Worm (Caenorhabditis elegans): ENCODE results near the gene cls-3.

cls-3 gene

ce11 chrIII:9149132-9149531 is 41.8 kb downstream of the cls-3 start:
- TF ChIP-seq let-526 (GFP tag; IDR thresholded peaks at IDR 0.05), result no peak
- no peak for TF ChIP-seq B0336.3 (GFP tag; IDR thresholded peaks at IDR 0.05)

DNA sequence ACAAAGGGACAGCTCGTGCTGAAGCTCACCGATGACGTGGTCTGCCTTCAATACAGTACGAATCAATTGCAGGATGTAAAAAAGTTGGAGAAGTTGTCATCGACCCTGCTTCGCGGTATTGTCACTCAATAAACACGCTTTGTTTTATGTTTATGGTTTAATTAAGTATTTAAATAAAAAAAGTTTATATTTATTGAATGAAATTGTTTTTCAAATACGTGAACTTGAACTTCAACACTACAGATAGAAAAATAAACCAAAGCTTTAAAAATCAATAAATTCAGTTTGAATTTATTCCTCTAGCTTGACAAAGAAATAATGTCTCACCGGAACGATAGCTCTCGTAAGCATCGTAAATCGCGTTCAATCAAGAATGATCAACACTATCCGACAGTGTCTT is 45.1 kb downstream of the cls-3 start, which contains the start of gene ZK512.8:
Gene ZK512.8 (plus strand): TSS at position 301 of the 400 bp plus-strand sequence.
- TF ChIP-seq lin-26 (GFP tag; IDR thresholded peaks at IDR 0.05) (no peak), lag-1 (GFP tag; IDR thresholded peaks at IDR 0.05) (no peak), rcor-1 (GFP tag; IDR thresholded peaks at IDR 0.05) (no peak)

DNA sequence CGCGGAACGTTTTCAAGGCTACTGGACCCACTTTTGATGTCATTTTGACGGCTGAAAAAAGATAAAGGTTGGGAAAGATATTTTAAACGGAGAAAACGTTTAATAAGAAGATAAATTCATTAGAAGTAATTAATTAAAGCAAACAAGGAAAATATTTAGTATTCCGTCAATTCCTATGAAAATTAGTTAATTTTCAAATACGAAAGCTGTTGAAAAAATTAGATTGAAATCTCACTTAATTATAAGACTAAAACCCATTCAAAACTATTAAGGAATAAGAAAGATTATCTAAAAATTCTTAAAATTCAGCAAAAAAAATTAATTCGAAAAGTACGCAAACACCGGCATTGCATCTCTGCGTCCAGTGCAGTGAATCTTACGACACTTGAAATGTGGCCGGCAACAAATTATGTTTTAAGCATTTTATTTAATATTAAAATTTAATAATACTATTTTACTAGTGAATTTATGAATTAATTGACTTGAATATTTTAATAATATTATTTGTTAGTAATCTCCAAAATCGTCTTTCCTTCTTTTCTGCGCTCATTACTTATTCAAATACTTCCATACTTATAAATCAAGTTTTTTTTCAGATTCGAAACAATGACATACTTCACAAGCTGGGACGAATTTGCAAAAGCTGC is 46.0 kb downstream of the cls-3 start, which contains the start of the genes ZK512.2 and ZK512.4:
Gene ZK512.2 (minus strand): TSS at position 51 of the 647 bp plus-strand sequence.
Gene ZK512.4 (plus strand): TSS at position 597 of the 647 bp plus-strand sequence.
- no peak for TF ChIP-seq nhr-90 (tag; optimal IDR thresholded peaks at IDR 0.05)
- TF ChIP-seq T26A5.8 (tag; optimal IDR thresholded peaks at IDR 0.05), result no peak
- peak in 1 of 2 experiments; percentile 0 for TF ChIP-seq let-607 (tag; optimal IDR thresholded peaks at IDR 0.05)
- TF ChIP-seq B0336.3 (GFP tag; IDR thresholded peaks at IDR 0.05), result no peak
- TF ChIP-seq lir-1 (GFP tag; conservative IDR thresholded peaks at IDR 0.05), result no peak
- no peak for TF ChIP-seq F57C9.4 (tag; optimal IDR thresholded peaks at IDR 0.05)
- no peak for TF ChIP-seq F10E7.11 (tag; optimal IDR thresholded peaks at IDR 0.05)
- TF ChIP-seq rpc-1 (optimal IDR thresholded peaks at IDR 0.05), result no peak
- TF ChIP-seq rpc-1 (tag; optimal IDR thresholded peaks at IDR 0.05), result no peak
- TF ChIP-seq ztf-6 (GFP tag; IDR thresholded peaks at IDR 0.05), result no peak
- TF ChIP-seq Y53F4B.3 (GFP tag; IDR thresholded peaks at IDR 0.05), result no peak
- TF ChIP-seq C06A6.2 (GFP tag; conservative IDR thresholded peaks at IDR 0.05), result no peak
- no peak for TF ChIP-seq F22D6.2 (tag; optimal IDR thresholded peaks at IDR 0.05)
- TF ChIP-seq pha-4 (tag; optimal IDR thresholded peaks at IDR 0.05), result no peak
- no peak for TF ChIP-seq mxl-1 (tag; optimal IDR thresholded peaks at IDR 0.05)
- TF ChIP-seq F23B12.7 (tag; optimal IDR thresholded peaks at IDR 0.05; ENCODE audit: insufficient read depth), result peak; percentile 55

- TF ChIP-seq sdz-38 (tag; optimal IDR thresholded peaks at IDR 0.05) (no peak), C17E4.6 (GFP tag; IDR thresholded peaks at IDR 0.05) (no peak), ztf-3 (GFP tag; optimal IDR thresholded peaks at IDR 0.05) (no peak), pbrm-1 (GFP tag; IDR thresholded peaks at IDR 0.05) (no peak), T07F8.4 (tag; optimal IDR thresholded peaks at IDR 0.05) (no peak), dpl-1 (GFP tag; optimal IDR thresholded peaks at IDR 0.05) (no peak), C06A6.2 (GFP tag; conservative IDR thresholded peaks at IDR 0.05) (no peak), aptf-2 (GFP tag; conservative IDR thresholded peaks at IDR 0.05) (no peak), T26A5.8 (tag; optimal IDR thresholded peaks at IDR 0.05) (no peak)
Measured at ce11 chrIII:9143911-9144310, 47.0 kb downstream of the cls-3 start, which contains the start of gene ZK512.11. Gene ZK512.11, plus strand, starts transcription at chrIII:9144211.

DNA sequence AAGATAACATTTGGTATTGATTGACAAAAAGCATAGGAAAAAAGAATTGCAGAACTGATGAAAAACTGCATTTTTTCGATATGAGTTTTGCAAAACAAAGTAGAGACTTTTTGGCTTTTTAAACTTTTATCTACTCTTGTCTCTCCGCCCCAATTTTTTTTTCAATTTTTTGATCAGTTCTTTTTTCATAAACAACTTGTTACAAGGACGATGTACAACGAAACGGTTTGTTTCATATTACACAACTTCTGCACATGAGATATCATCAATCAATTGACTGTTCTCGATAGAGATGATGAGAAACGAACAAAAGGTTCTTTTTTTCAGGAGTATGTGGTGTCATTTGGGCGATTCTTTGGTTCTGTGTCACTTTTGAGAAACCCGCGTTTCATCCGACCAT is 52.3 kb downstream of the cls-3 start, which contains the start of gene ZK512.7:
Gene ZK512.7 (minus strand): TSS at position 101 of the 400 bp plus-strand sequence.
- TF ChIP-seq nhr-179 (tag; optimal IDR thresholded peaks at IDR 0.05) (no peak), nfya-2 (GFP tag; IDR thresholded peaks at IDR 0.05) (no peak), ceh-40 (GFP tag; IDR thresholded peaks at IDR 0.05) (no peak), aptf-3 (GFP tag; IDR thresholded peaks at IDR 0.05) (no peak), tbp1 (GFP tag; optimal IDR thresholded peaks at IDR 0.05) (no peak), bed-2 (GFP tag; IDR thresholded peaks at IDR 0.05) (no peak), egl-44 (GFP tag; IDR thresholded peaks at IDR 0.05) (no peak), F52B5.7 (tag; optimal IDR thresholded peaks at IDR 0.05) (no peak), mes-4 (tag; optimal IDR thresholded peaks at IDR 0.05) (no peak), rpc-1 (optimal IDR thresholded peaks at IDR 0.05) (no peak), rpc-1 (tag; optimal IDR thresholded peaks at IDR 0.05) (no peak), F23B12.7 (tag; optimal IDR thresholded peaks at IDR 0.05; ENCODE audit: insufficient read depth) (no peak), tlf-1 (GFP tag; optimal IDR thresholded peaks at IDR 0.05) (no peak), ZK185.1 (tag; optimal IDR thresholded peaks at IDR 0.05; ENCODE audit: poor library complexity, severe bottlenecking) (no peak), nfya-1 (tag; optimal IDR thresholded peaks at IDR 0.05; ENCODE audit: borderline replicate concordance, insufficient read depth) (no peak)
